Fruit fly (Drosophila melanogaster) whole organism: Measurements from ENCODE around the gene SLIRP1.

Source experiments
- CG8478 ChIP-seq: fragments of >200 bp; optimal IDR thresholded peaks from 2 replicates; lab custom pipeline; 2018; ENCODE audit warnings: inconsistent platforms
- Dll ChIP-seq: fragments of >200 bp; optimal IDR thresholded peaks from 2 replicates; lab custom pipeline; 2017
- psq ChIP-seq: fragments of >200 bp; optimal IDR thresholded peaks from 2 replicates; lab custom pipeline; 2017
- usp ChIP-seq: fragments of >200 bp; optimal IDR thresholded peaks from 2 replicates; lab custom pipeline; 2017; ENCODE audit warnings: missing biosample characterization, missing genetic modification characterization, mixed read lengths

DNA sequence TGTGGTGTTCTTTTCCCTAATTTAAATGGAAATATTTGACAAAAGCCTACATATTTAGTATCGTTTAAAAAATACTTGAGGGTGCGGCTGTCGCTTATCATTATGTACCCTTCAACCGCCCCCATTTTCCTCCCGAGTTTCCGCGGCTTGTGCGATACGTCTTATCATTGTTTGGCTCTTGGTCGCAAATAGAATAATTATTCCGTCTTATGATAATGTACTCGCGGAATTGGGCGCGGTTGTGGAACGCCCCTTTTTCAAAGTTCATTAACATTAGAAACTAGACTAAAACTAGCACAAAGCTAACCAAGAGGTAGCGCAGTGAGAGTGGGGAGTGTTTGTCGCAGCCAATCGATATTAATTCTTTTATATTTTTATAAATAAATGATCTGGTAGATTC, 46.3 kb upstream of the SLIRP1 start:
- TF ChIP-seq psq (no peak), Dll (no peak), usp (GFP tag; lab: Kevin White, UChicago) (no peak), CG8478 (lab: Kevin White, UChicago) (no peak)
